Worm (Caenorhabditis elegans): ENCODE results near the gene Y69H2.7.

DNA sequence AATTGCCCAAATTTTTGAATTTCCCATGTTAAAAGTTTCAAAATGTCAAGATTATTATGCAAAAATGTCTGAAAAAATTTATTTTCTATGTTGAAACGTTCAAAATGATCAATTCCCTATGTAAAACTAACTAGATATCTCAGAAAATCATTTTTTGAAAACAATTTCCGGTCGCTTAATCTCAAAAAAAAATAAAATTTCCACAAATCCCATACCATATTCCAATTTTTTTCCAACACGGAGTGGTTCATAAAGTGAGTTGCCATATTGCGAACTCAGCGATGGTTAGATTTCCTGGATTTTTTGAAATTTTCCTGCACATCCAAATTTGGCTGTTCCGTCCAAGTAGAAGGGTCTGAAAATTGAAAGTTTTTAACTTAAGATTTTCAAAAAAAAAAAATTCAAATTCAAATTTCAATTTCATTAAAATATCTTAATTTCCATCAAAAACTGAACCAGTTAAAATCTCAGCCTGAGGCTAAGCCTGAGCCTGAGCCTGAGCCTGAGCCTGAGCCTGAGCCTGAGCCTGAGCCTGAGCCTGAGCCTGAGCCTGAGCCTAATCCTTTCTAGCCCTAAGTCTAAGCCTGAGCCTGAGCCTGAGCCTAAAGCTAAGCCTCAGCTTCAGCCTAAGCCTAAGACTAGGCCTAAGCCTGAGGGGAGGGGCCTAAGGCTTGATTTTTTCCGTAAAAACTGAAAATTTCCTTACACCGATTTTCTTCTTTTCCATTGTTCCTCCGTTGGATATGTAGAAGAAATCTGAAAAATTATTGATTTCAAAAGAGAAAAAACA is 32.9 kb downstream of the Y69H2.7 start:
- TF ChIP-seq elt-2 (tag; optimal IDR thresholded peaks at IDR 0.05) (no peak), unc-42 (tag; optimal IDR thresholded peaks at IDR 0.05) (no peak), unc-86 (tag; optimal IDR thresholded peaks at IDR 0.05) (no peak), nhr-232 (tag; optimal IDR thresholded peaks at IDR 0.05) (no peak), ama-1 (optimal IDR thresholded peaks at IDR 0.05) (no peak), ceh-34 (tag; optimal IDR thresholded peaks at IDR 0.05) (no peak), dmd-4 (tag; optimal IDR thresholded peaks at IDR 0.05; ENCODE audit: borderline replicate concordance) (no peak), hlh-15 (tag; optimal IDR thresholded peaks at IDR 0.05) (no peak), ceh-48 (tag; optimal IDR thresholded peaks at IDR 0.05) (no peak), pqm-1 (tag; optimal IDR thresholded peaks at IDR 0.05) (no peak), K09A11.1 (tag; optimal IDR thresholded peaks at IDR 0.05; ENCODE audit: insufficient read depth) (no peak), syd-9 (tag; optimal IDR thresholded peaks at IDR 0.05) (no peak), ceh-9 (tag; optimal IDR thresholded peaks at IDR 0.05) (peak; percentile 37)
